Worm (Caenorhabditis elegans) whole organism, L4 larva: Measurements from ENCODE around the gene fbxc-23.

Experiments used
- R02D3.7 ChIP-seq: fragments of 150-350 bp; sonication (generic microtip); optimal IDR thresholded peaks from 3 replicates; lab custom pipeline; 2014; ENCODE audit warnings: missing biosample characterization, missing genetic modification characterization
- T26A8.4 ChIP-seq: fragments of 200-800 bp; sonication (Bioruptor generic); IDR thresholded peaks from 2 replicates; pipeline ENCODE4 v1.3.6; 2022; ENCODE audit warnings: missing genetic modification characterization, missing compliant biosample characterization
- ama-1 ChIP-seq: fragments of 150-350 bp; optimal IDR thresholded peaks from 2 replicates; lab custom pipeline; 2014; ENCODE audit warnings: inconsistent platforms, mixed read lengths
- ces-1 ChIP-seq: fragments of 150-350 bp; sonication (generic microtip); optimal IDR thresholded peaks from 4 replicates; lab custom pipeline; 2014; ENCODE audit warnings: missing biosample characterization, missing genetic modification reagents, missing genetic modification characterization
- dmd-6 ChIP-seq: fragments of 200-800 bp; sonication (Bioruptor generic); IDR thresholded peaks from 2 replicates; pipeline ENCODE4 v1.3.6; 2022; ENCODE audit warnings: missing genetic modification reagents, missing genetic modification characterization, missing compliant biosample characterization
- lsy-2 ChIP-seq, 2 experiments: fragments of 150-350 bp in 1 of 2; sonication (generic microtip) in 1 of 2; optimal IDR thresholded peaks; 2 replicates each; lab custom pipeline; 2014 to 2017; ENCODE audit warnings: missing biosample characterization in 2 of 2, missing genetic modification characterization in 2 of 2
- nhr-10 ChIP-seq: fragments of 150-350 bp; optimal IDR thresholded peaks from 2 replicates; lab custom pipeline; 2014; ENCODE audit warnings: missing biosample characterization, missing genetic modification characterization
- nhr-76 ChIP-seq: fragments of 150-350 bp; optimal IDR thresholded peaks from 2 replicates; lab custom pipeline; 2014; ENCODE audit warnings: missing biosample characterization, missing genetic modification characterization
- saeg-2 ChIP-seq: fragments of 200-800 bp; sonication (Bioruptor generic); IDR thresholded peaks from 2 replicates; pipeline ENCODE4 v1.3.6; 2022; ENCODE audit warnings: missing genetic modification reagents, missing genetic modification characterization, missing compliant biosample characterization
- unc-130 ChIP-seq: sonication (generic microtip); optimal IDR thresholded peaks from 2 replicates; lab custom pipeline; 2016; ENCODE audit warnings: missing genetic modification reagents, missing genetic modification characterization, missing compliant biosample characterization
- unc-62 ChIP-seq, 3 experiments: fragments of 150-350 bp in 1 of 3; sonication (generic microtip); optimal IDR thresholded peaks in 2 of 3; peaks in 1 of 3; 1 replicate in 1 of 3; 2 replicates in 2 of 3; lab custom pipeline; 2014 to 2017; ENCODE audit warnings: missing biosample characterization in 3 of 3, missing genetic modification characterization in 3 of 3, missing genetic modification reagents in 3 of 3, missing genotype in 1 of 3
- zag-1 ChIP-seq: fragments of 150-350 bp; optimal IDR thresholded peaks from 2 replicates; lab custom pipeline; 2014; ENCODE audit warnings: missing biosample characterization, missing genetic modification characterization

- TF ChIP-seq R02D3.7 (no peak), nhr-10 (tag; lab: Kevin White, UChicago) (no peak), saeg-2 (GFP tag; lab: Robert Waterston, UW) (no peak), unc-62 (GFP tag; optimal IDR thresholded peaks at IDR 0.05 in 1 of 2; lab: Kevin White, UChicago) (no peak), unc-62 (tag; optimal IDR thresholded peaks at IDR 0.05; lab: Kevin White, UChicago) (no peak), lsy-2 (tag; optimal IDR thresholded peaks at IDR 0.05; lab: Kevin White, UChicago) (no peak), nhr-76 (tag; lab: Kevin White, UChicago) (no peak), T26A8.4 (no peak), zag-1 (tag; lab: Kevin White, UChicago) (no peak), ama-1 (lab: Kevin White, UChicago) (no peak), unc-130 (GFP tag; lab: Kevin White, UChicago) (no peak), ces-1 (GFP tag; lab: Kevin White, UChicago) (no peak), dmd-6 (GFP tag; lab: Robert Waterston, UW) (no peak)
These were observed 30.6 kb upstream of the fbxc-23 start, which contains the start of gene gst-19 for ce11 chrII:13627001-13627400.
